Worm (Caenorhabditis elegans): Measurements from ENCODE around the gene idpp-5.

idpp-5 gene

ce11 chrX:3820666-3821065 lies 28.1 kb upstream of the idpp-5 start:
- TF ChIP-seq elt-2 (tag; optimal IDR thresholded peaks at IDR 0.05), result peak; percentile 91
- TF ChIP-seq snpc-4 (tag; optimal IDR thresholded peaks at IDR 0.05), result no peak
- TF ChIP-seq pha-4 (tag; optimal IDR thresholded peaks at IDR 0.05), result peak; percentile 61
- peak; percentile 69 for TF ChIP-seq pqm-1 (tag; optimal IDR thresholded peaks at IDR 0.05)

ce11 chrX:3819697-3820096 lies 27.1 kb upstream of the idpp-5 start:
- TF ChIP-seq pha-4 (tag; optimal IDR thresholded peaks at IDR 0.05), result peak; percentile 97
- TF ChIP-seq ZK546.5 (tag; optimal IDR thresholded peaks at IDR 0.05), result no peak

ce11 chrX:3818856-3819524 lies 26.4 kb upstream of the idpp-5 start:
- TF ChIP-seq pqm-1 (tag; optimal IDR thresholded peaks at IDR 0.05) (peak; percentile 91), jun-1 (tag; optimal IDR thresholded peaks at IDR 0.05) (peak; percentile 32), elt-2 (tag; optimal IDR thresholded peaks at IDR 0.05) (peak; percentile 90), snpc-4 (tag; optimal IDR thresholded peaks at IDR 0.05) (no peak)

- TF ChIP-seq lin-15B (tag; optimal IDR thresholded peaks at IDR 0.05) (no peak), lsy-12 (tag; optimal IDR thresholded peaks at IDR 0.05) (no peak), egl-5 (tag; optimal IDR thresholded peaks at IDR 0.05) (no peak), fos-1 (tag; optimal IDR thresholded peaks at IDR 0.05) (no peak), egl-27 (tag; optimal IDR thresholded peaks at IDR 0.05) (no peak), elt-2 (tag; optimal IDR thresholded peaks at IDR 0.05) (peak; percentile 51), elt-1 (tag; optimal IDR thresholded peaks at IDR 0.05) (no peak), tbx-2 (tag; optimal IDR thresholded peaks at IDR 0.05) (no peak), ztf-11 (tag; optimal IDR thresholded peaks at IDR 0.05) (no peak), pha-4 (tag; optimal IDR thresholded peaks at IDR 0.05) (peak; percentile 8), nhr-23 (tag; optimal IDR thresholded peaks at IDR 0.05) (no peak), eor-1 (tag; optimal IDR thresholded peaks at IDR 0.05) (no peak), hmg-11 (tag; optimal IDR thresholded peaks at IDR 0.05) (no peak), fkh-10 (GFP tag; optimal IDR thresholded peaks at IDR 0.05) (no peak), ceh-9 (tag; optimal IDR thresholded peaks at IDR 0.05) (no peak), daf-12 (tag; optimal IDR thresholded peaks at IDR 0.05) (no peak), pqm-1 (tag; optimal IDR thresholded peaks at IDR 0.05) (peak; percentile 21)
These were observed 22.2 kb upstream of the idpp-5 start for ce11 chrX:3814827-3815226.

- no peak for TF ChIP-seq elt-2 (tag; optimal IDR thresholded peaks at IDR 0.05)
- no peak for TF ChIP-seq nhr-28 (tag; optimal IDR thresholded peaks at IDR 0.05)
- TF ChIP-seq daf-12 (tag; optimal IDR thresholded peaks at IDR 0.05), result no peak
- TF ChIP-seq sea-2 (GFP tag; optimal IDR thresholded peaks at IDR 0.05), result no peak
- TF ChIP-seq ceh-9 (tag; optimal IDR thresholded peaks at IDR 0.05), result no peak
- no peak for TF ChIP-seq aly-2 (tag; optimal IDR thresholded peaks at IDR 0.05)
- no peak for TF ChIP-seq lsy-12 (tag; optimal IDR thresholded peaks at IDR 0.05)
- no peak for TF ChIP-seq fkh-10 (GFP tag; optimal IDR thresholded peaks at IDR 0.05)
- TF ChIP-seq ZK546.5 (tag; optimal IDR thresholded peaks at IDR 0.05), result no peak
These were observed 14.6 kb upstream of the idpp-5 start, which contains the start of gene F35A5.1 for ce11 chrX:3807166-3807565. F35A5.1 (plus strand) TSS chrX:3807466.

ce11 chrX:3804837-3805236 lies 12.2 kb upstream of the idpp-5 start, which contains the start of gene F35A5.2:
F35A5.2 (plus strand) TSS chrX:3805137.
- TF ChIP-seq nhr-12 (tag; optimal IDR thresholded peaks at IDR 0.05), result no peak
- no peak for TF ChIP-seq elt-1 (tag; optimal IDR thresholded peaks at IDR 0.05)
- TF ChIP-seq mml-1 (tag; optimal IDR thresholded peaks at IDR 0.05), result no peak
- no peak for TF ChIP-seq ceh-16 (tag; optimal IDR thresholded peaks at IDR 0.05)
- TF ChIP-seq unc-62 (GFP tag; optimal IDR thresholded peaks at IDR 0.05), result no peak
- no peak for TF ChIP-seq tbx-2 (tag; optimal IDR thresholded peaks at IDR 0.05)
- TF ChIP-seq skn-1 (tag; optimal IDR thresholded peaks at IDR 0.05), result no peak
- TF ChIP-seq ceh-82 (tag; optimal IDR thresholded peaks at IDR 0.05), result no peak
- no peak for TF ChIP-seq ama-1 (optimal IDR thresholded peaks at IDR 0.05)

- no peak for TF ChIP-seq ztf-11 (tag; optimal IDR thresholded peaks at IDR 0.05)
- TF ChIP-seq skn-1 (tag; optimal IDR thresholded peaks at IDR 0.05), result peak; percentile 11
- no peak for TF ChIP-seq aly-2 (tag; optimal IDR thresholded peaks at IDR 0.05)
- no peak for TF ChIP-seq jun-1 (tag; optimal IDR thresholded peaks at IDR 0.05)
- no peak for TF ChIP-seq egl-27 (tag; optimal IDR thresholded peaks at IDR 0.05)
- TF ChIP-seq nhr-28 (tag; optimal IDR thresholded peaks at IDR 0.05), result no peak
- TF ChIP-seq fkh-10 (GFP tag; optimal IDR thresholded peaks at IDR 0.05), result no peak
- TF ChIP-seq sea-2 (GFP tag; optimal IDR thresholded peaks at IDR 0.05), result no peak
- no peak for TF ChIP-seq nhr-237 (tag; optimal IDR thresholded peaks at IDR 0.05)
- no peak for TF ChIP-seq ZK546.5 (tag; optimal IDR thresholded peaks at IDR 0.05)
- TF ChIP-seq elt-3 (tag; optimal IDR thresholded peaks at IDR 0.05), result no peak
- peak; percentile 75 for TF ChIP-seq nfya-1 (tag; optimal IDR thresholded peaks at IDR 0.05; ENCODE audit: insufficient read depth)
- TF ChIP-seq pqm-1 (tag; optimal IDR thresholded peaks at IDR 0.05), result peak; percentile 13
- no peak for TF ChIP-seq ztf-4 (tag; optimal IDR thresholded peaks at IDR 0.05)
- no peak for TF ChIP-seq ceh-16 (tag; optimal IDR thresholded peaks at IDR 0.05)
- no peak for TF ChIP-seq ama-1 (optimal IDR thresholded peaks at IDR 0.05)
- TF ChIP-seq snpc-4 (tag; optimal IDR thresholded peaks at IDR 0.05), result peak; percentile 55
- TF ChIP-seq unc-39 (tag; optimal IDR thresholded peaks at IDR 0.05), result no peak
- TF ChIP-seq ceh-28 (tag; optimal IDR thresholded peaks at IDR 0.05), result peak; percentile 12
- peak; percentile 64 for TF ChIP-seq nhr-25 (tag; optimal IDR thresholded peaks at IDR 0.05)
- no peak for TF ChIP-seq elt-1 (tag; optimal IDR thresholded peaks at IDR 0.05)
- TF ChIP-seq elt-2 (tag; optimal IDR thresholded peaks at IDR 0.05), result peak; percentile 58
- TF ChIP-seq nhr-11 (tag; optimal IDR thresholded peaks at IDR 0.05), result no peak
These were observed 10.7 kb upstream of the idpp-5 start, which contains the start of gene F35A5.8 for ce11 chrX:3803314-3803713. F35A5.8 (minus strand) TSS chrX:3803464.
